Fruit fly (Drosophila melanogaster) whole organism, embryonic: ENCODE data around the gene RpS28a.

Source experiments
- Atf6 ChIP-seq: fragments of 200-800 bp; sonication (Bioruptor generic); IDR thresholded peaks from 2 replicates; pipeline ENCODE4 v1.3.6; 2022; ENCODE audit warnings: missing biosample characterization, missing genetic modification characterization
- CG13775 ChIP-seq: fragments of 200-800 bp; sonication (Bioruptor generic); optimal IDR thresholded peaks from 3 replicates; lab custom pipeline; 2017; ENCODE audit warnings: missing biosample characterization, mild to moderate bottlenecking, missing genetic modification characterization
- CG13894 ChIP-seq: fragments of 200-800 bp; sonication (Bioruptor generic); optimal IDR thresholded peaks from 3 replicates; lab custom pipeline; 2018; ENCODE audit warnings: missing biosample characterization, mild to moderate bottlenecking, missing genetic modification characterization, moderate library complexity
- CG14860 ChIP-seq: fragments of 200-800 bp; sonication (Bioruptor generic); IDR thresholded peaks from 3 replicates; pipeline ENCODE4 v1.3.6; 2022; ENCODE audit warnings: missing biosample characterization, missing genetic modification characterization; ENCODE audit not compliant: partially characterized antibody
- CG1603 ChIP-seq: fragments of 200-800 bp; sonication (Bioruptor generic); optimal IDR thresholded peaks from 2 replicates; lab custom pipeline; 2019; ENCODE audit warnings: missing biosample characterization, mild to moderate bottlenecking, missing genetic modification characterization, moderate library complexity
- CG16779 ChIP-seq: fragments of 200-800 bp; sonication (Bioruptor generic); IDR thresholded peaks from 2 replicates; pipeline ENCODE4 v1.3.6; 2022; ENCODE audit warnings: missing biosample characterization, missing genetic modification characterization
- CG17568 ChIP-seq: fragments of 200-800 bp; sonication (Bioruptor generic); optimal IDR thresholded peaks from 2 replicates; lab custom pipeline; 2018; ENCODE audit warnings: missing biosample characterization, mild to moderate bottlenecking, missing genetic modification characterization, moderate library complexity
- CG2116 ChIP-seq: fragments of 200-800 bp; sonication (Bioruptor generic); optimal IDR thresholded peaks from 3 replicates; lab custom pipeline; 2018; ENCODE audit warnings: missing biosample characterization, mild to moderate bottlenecking, missing genetic modification characterization
- CG2889 ChIP-seq: fragments of 200-800 bp; sonication (Bioruptor generic); IDR thresholded peaks from 3 replicates; pipeline ENCODE4 v1.3.6; 2022; ENCODE audit warnings: missing biosample characterization, missing genetic modification characterization
- CG3163 ChIP-seq: fragments of 200-800 bp; sonication (Bioruptor generic); optimal IDR thresholded peaks from 3 replicates; lab custom pipeline; 2016; ENCODE audit warnings: missing biosample characterization, missing genetic modification characterization
- CG32772 ChIP-seq: fragments of 200-800 bp; sonication (Bioruptor generic); IDR thresholded peaks from 2 replicates; pipeline ENCODE4 v1.3.6; 2022; ENCODE audit warnings: missing biosample characterization, missing genetic modification characterization
- CG3838 ChIP-seq: fragments of 200-800 bp; sonication (Bioruptor generic); optimal IDR thresholded peaks from 3 replicates; lab custom pipeline; 2016; ENCODE audit warnings: missing biosample characterization, missing genetic modification characterization
- CG6683 ChIP-seq: fragments of 200-800 bp; sonication (Bioruptor generic); optimal IDR thresholded peaks from 2 replicates; lab custom pipeline; 2017; ENCODE audit warnings: missing biosample characterization, mild to moderate bottlenecking, missing genetic modification characterization, missing genetic modification reagents
- CG6765 ChIP-seq: fragments of 200-800 bp; sonication (Bioruptor generic); optimal IDR thresholded peaks from 3 replicates; lab custom pipeline; 2017; ENCODE audit warnings: missing biosample characterization, mild to moderate bottlenecking, missing genetic modification characterization
- CG6813 ChIP-seq: fragments of 200-800 bp; sonication (Bioruptor generic); optimal IDR thresholded peaks from 2 replicates; lab custom pipeline; 2017; ENCODE audit warnings: missing biosample characterization, missing genetic modification characterization, mild to moderate bottlenecking, moderate library complexity, missing genetic modification reagents
- CG7372 ChIP-seq: fragments of 200-800 bp; sonication (Bioruptor generic); IDR thresholded peaks from 2 replicates; pipeline ENCODE4 v1.3.6; 2022; ENCODE audit warnings: missing biosample characterization, missing genetic modification characterization
- CG9817 ChIP-seq: fragments of 200-800 bp; sonication (Bioruptor generic); optimal IDR thresholded peaks from 2 replicates; lab custom pipeline; 2018; ENCODE audit warnings: missing biosample characterization, mild to moderate bottlenecking, missing genetic modification characterization, moderate library complexity
- Dip3 ChIP-seq: fragments of 200-800 bp; sonication (Bioruptor generic); optimal IDR thresholded peaks from 3 replicates; lab custom pipeline; 2016; ENCODE audit warnings: missing biosample characterization, missing genetic modification characterization
- Dp ChIP-seq: fragments of 200-800 bp; sonication (Bioruptor generic); optimal IDR thresholded peaks from 2 replicates; lab custom pipeline; 2018; ENCODE audit warnings: missing biosample characterization, mild to moderate bottlenecking, missing genetic modification characterization, moderate library complexity
- E2f2 ChIP-seq: fragments of 200-800 bp; sonication (Bioruptor generic); IDR thresholded peaks from 2 replicates; pipeline ENCODE4 v1.3.6; 2022; ENCODE audit warnings: missing biosample characterization, missing genetic modification characterization
- H2.0 ChIP-seq: fragments of 200-800 bp; sonication (Bioruptor generic); IDR thresholded peaks from 2 replicates; pipeline ENCODE4 v1.3.6; 2022; ENCODE audit warnings: missing biosample characterization, missing genetic modification characterization
- Hand ChIP-seq: fragments of 200-800 bp; sonication (Bioruptor generic); optimal IDR thresholded peaks from 2 replicates; lab custom pipeline; 2017; ENCODE audit warnings: mild to moderate bottlenecking, missing biosample characterization, missing genetic modification reagents, missing genetic modification characterization
- Hey ChIP-seq: fragments of 200-800 bp; sonication (Bioruptor generic); optimal IDR thresholded peaks from 3 replicates; lab custom pipeline; 2018; ENCODE audit warnings: missing biosample characterization, mild to moderate bottlenecking, missing genetic modification characterization
- MTF-1 ChIP-seq: fragments of 200-800 bp; sonication (Bioruptor generic); optimal IDR thresholded peaks from 2 replicates; lab custom pipeline; 2018; ENCODE audit warnings: missing biosample characterization, mild to moderate bottlenecking, missing genetic modification characterization, borderline replicate concordance
- Mad ChIP-seq: fragments of 200-800 bp; sonication (Bioruptor generic); optimal IDR thresholded peaks from 2 replicates; lab custom pipeline; 2016; ENCODE audit warnings: missing biosample characterization, missing genetic modification characterization
- Meics ChIP-seq: fragments of 200-800 bp; sonication (Bioruptor generic); optimal IDR thresholded peaks from 2 replicates; lab custom pipeline; 2017; ENCODE audit warnings: missing biosample characterization, mild to moderate bottlenecking, missing genetic modification characterization
- Mes4 ChIP-seq: fragments of 200-800 bp; sonication (Bioruptor generic); optimal IDR thresholded peaks from 2 replicates; lab custom pipeline; 2016; ENCODE audit warnings: missing biosample characterization, missing genetic modification characterization
- Myb ChIP-seq: fragments of 200-800 bp; sonication (Bioruptor generic); optimal IDR thresholded peaks from 2 replicates; lab custom pipeline; 2016; ENCODE audit warnings: missing biosample characterization, missing genetic modification characterization
- NFAT ChIP-seq: fragments of 200-800 bp; sonication (Bioruptor generic); IDR thresholded peaks from 2 replicates; pipeline ENCODE4 v1.3.6; 2022; ENCODE audit warnings: missing biosample characterization, missing genetic modification characterization
- Neu2 ChIP-seq: fragments of 200-800 bp; sonication (Bioruptor generic); optimal IDR thresholded peaks from 3 replicates; lab custom pipeline; 2016; ENCODE audit warnings: missing biosample characterization, missing genetic modification characterization, borderline replicate concordance
- Nf-YA ChIP-seq: fragments of 200-800 bp; sonication (Bioruptor generic); IDR thresholded peaks from 2 replicates; pipeline ENCODE4 v1.3.6; 2022; ENCODE audit warnings: missing biosample characterization, missing genetic modification characterization
- Pdp1 ChIP-seq, 2 experiments: fragments of 200-800 bp; sonication (Bioruptor generic); optimal IDR thresholded peaks; 3 replicates each; lab custom pipeline; 2016; ENCODE audit warnings: missing biosample characterization in 2 of 2, missing genetic modification characterization in 2 of 2, mild to moderate bottlenecking in 1 of 2, moderate library complexity in 1 of 2
- Ptx1 ChIP-seq: fragments of 200-800 bp; sonication (Bioruptor generic); IDR thresholded peaks from 2 replicates; pipeline ENCODE4 v1.3.6; 2022; ENCODE audit warnings: missing biosample characterization, missing genetic modification characterization
- Scr ChIP-seq: fragments of 200-800 bp; sonication (Bioruptor generic); IDR thresholded peaks from 2 replicates; pipeline ENCODE4 v1.3.6; 2022; ENCODE audit warnings: missing biosample characterization, missing genetic modification characterization; ENCODE audit not compliant: partially characterized antibody
- bigmax ChIP-seq: fragments of 200-800 bp; sonication (Bioruptor generic); optimal IDR thresholded peaks from 2 replicates; lab custom pipeline; 2018; ENCODE audit warnings: missing biosample characterization, mild to moderate bottlenecking, missing genetic modification characterization
- croc ChIP-seq: fragments of 200-800 bp; sonication (Bioruptor generic); conservative IDR thresholded peaks from 3 replicates; pipeline ENCODE4 v1.3.6; 2022; ENCODE audit warnings: missing biosample characterization, missing genetic modification characterization
- crp ChIP-seq, 2 experiments: fragments of 200-800 bp; sonication (Bioruptor generic); optimal IDR thresholded peaks; 2 replicates in 1 of 2; 3 replicates in 1 of 2; lab custom pipeline; 2017; ENCODE audit warnings: missing biosample characterization in 2 of 2, missing genetic modification characterization in 2 of 2, mild to moderate bottlenecking in 1 of 2, moderate library complexity in 1 of 2
- da ChIP-seq: fragments of 200-800 bp; sonication (Bioruptor generic); optimal IDR thresholded peaks from 2 replicates; lab custom pipeline; 2016; ENCODE audit warnings: missing biosample characterization, missing genetic modification characterization
- fd96Cb ChIP-seq: fragments of 200-800 bp; sonication (Bioruptor generic); optimal IDR thresholded peaks from 2 replicates; lab custom pipeline; 2018; ENCODE audit warnings: missing biosample characterization, mild to moderate bottlenecking, missing genetic modification characterization, moderate library complexity
- gem ChIP-seq: fragments of 200-800 bp; sonication (Bioruptor generic); optimal IDR thresholded peaks from 2 replicates; lab custom pipeline; 2019; ENCODE audit warnings: missing biosample characterization, mild to moderate bottlenecking, missing genetic modification characterization, moderate library complexity
- klu ChIP-seq: fragments of 200-800 bp; sonication (Bioruptor generic); IDR thresholded peaks from 2 replicates; pipeline ENCODE4 v1.3.6; 2022; ENCODE audit warnings: missing biosample characterization, missing genetic modification characterization
- nerfin-2 ChIP-seq: fragments of 200-800 bp; sonication (Bioruptor generic); IDR thresholded peaks from 2 replicates; pipeline ENCODE4 v1.3.6; 2022; ENCODE audit warnings: missing biosample characterization, missing genetic modification characterization; ENCODE audit not compliant: partially characterized antibody
- onecut ChIP-seq: fragments of 200-800 bp; sonication (Bioruptor generic); IDR thresholded peaks from 2 replicates; pipeline ENCODE4 v1.3.6; 2022; ENCODE audit warnings: missing biosample characterization, missing genetic modification characterization
- pita ChIP-seq: fragments of 200-800 bp; sonication (Bioruptor generic); optimal IDR thresholded peaks from 2 replicates; lab custom pipeline; 2017; ENCODE audit warnings: missing biosample characterization, mild to moderate bottlenecking, missing genetic modification characterization
- rib ChIP-seq: fragments of 200-800 bp; sonication (Bioruptor generic); IDR thresholded peaks from 2 replicates; pipeline ENCODE4 v1.3.6; 2022; ENCODE audit warnings: missing biosample characterization, missing genetic modification characterization
- row ChIP-seq: fragments of 200-800 bp; sonication (Bioruptor generic); IDR thresholded peaks from 3 replicates; pipeline ENCODE4 v1.3.6; 2022; ENCODE audit warnings: missing biosample characterization, missing genetic modification characterization
- salm ChIP-seq: fragments of 200-800 bp; sonication (Bioruptor generic); optimal IDR thresholded peaks from 2 replicates; lab custom pipeline; 2018; ENCODE audit warnings: missing biosample characterization, mild to moderate bottlenecking, missing genetic modification characterization
- sim ChIP-seq: fragments of 200-800 bp; sonication (Bioruptor generic); IDR thresholded peaks from 2 replicates; pipeline ENCODE4 v1.3.6; 2022; ENCODE audit warnings: missing biosample characterization, missing genetic modification characterization
- sima ChIP-seq: fragments of 200-800 bp; sonication (Bioruptor generic); optimal IDR thresholded peaks from 2 replicates; lab custom pipeline; 2016; ENCODE audit warnings: missing biosample characterization, missing genetic modification characterization
- tin ChIP-seq: fragments of 200-800 bp; sonication (Bioruptor generic); optimal IDR thresholded peaks from 3 replicates; lab custom pipeline; 2016; ENCODE audit warnings: missing biosample characterization, missing genetic modification characterization
- vfl ChIP-seq: fragments of 200-800 bp; sonication (Bioruptor generic); optimal IDR thresholded peaks from 2 replicates; lab custom pipeline; 2016; ENCODE audit warnings: missing biosample characterization, missing genetic modification characterization

RpS28a gene

dm6 chr3R:29993134-29993533 lies 29.3 kb downstream of the RpS28a start, which contains the start of gene Acph-1 (continued):
- TF ChIP-seq croc (GFP tag; lab: Robert Waterston, UW): no peak
- TF ChIP-seq Meics: no peak
- no peak for TF ChIP-seq Neu2 (GFP tag; lab: Kevin White, UChicago)
- no peak for TF ChIP-seq CG9817 (tag; lab: Kevin White, UChicago)
- TF ChIP-seq nerfin-2 (GFP tag; lab: Robert Waterston, UW): no peak; the same call in 1 of the 2 replicates
- no peak for TF ChIP-seq Myb (GFP tag; lab: Kevin White, UChicago)
- TF ChIP-seq salm (tag; lab: Kevin White, UChicago): no peak
- TF ChIP-seq E2f2 (GFP tag; lab: Robert Waterston, UW): peak; percentile 86
- TF ChIP-seq gem (tag; lab: Kevin White, UChicago): no peak
- no peak for TF ChIP-seq Hand (GFP tag; lab: Kevin White, UChicago)
- TF ChIP-seq Atf6: no peak
- no peak for TF ChIP-seq da (GFP tag; lab: Kevin White, UChicago)
- no peak for TF ChIP-seq CG13775
- TF ChIP-seq sima (GFP tag; lab: Kevin White, UChicago): no peak
- peak; percentile 82 for TF ChIP-seq Dp (GFP tag; lab: Kevin White, UChicago)
- TF ChIP-seq pita: no peak
- no peak for TF ChIP-seq CG16779 (GFP tag; lab: Robert Waterston, UW)
- no peak for TF ChIP-seq CG6683 (GFP tag; lab: Kevin White, UChicago)
- TF ChIP-seq Mad (GFP tag; lab: Kevin White, UChicago): no peak
- no peak for TF ChIP-seq fd96Cb (tag; lab: Kevin White, UChicago)
- peak in 1 of 2 experiments; percentile 52 for TF ChIP-seq Pdp1 (GFP tag; optimal IDR thresholded peaks at IDR 0.05; lab: Kevin White, UChicago)
- no peak for TF ChIP-seq vfl (GFP tag; lab: Kevin White, UChicago)
- TF ChIP-seq Scr: no peak
- no peak for TF ChIP-seq tin (GFP tag; lab: Kevin White, UChicago)
- TF ChIP-seq CG32772: no peak
- TF ChIP-seq CG6765 (GFP tag; lab: Kevin White, UChicago): peak; percentile 9
- TF ChIP-seq CG6813 (GFP tag; lab: Kevin White, UChicago): no peak
- TF ChIP-seq CG2116: peak; percentile 98
- no peak for TF ChIP-seq Nf-YA (GFP tag; lab: Robert Waterston, UW)
- no peak for TF ChIP-seq CG2889 (GFP tag; lab: Robert Waterston, UW)
- no peak for TF ChIP-seq CG14860
- no peak for TF ChIP-seq CG3838 (GFP tag; lab: Kevin White, UChicago)
- TF ChIP-seq Hey (tag; lab: Kevin White, UChicago): no peak
- TF ChIP-seq CG7372 (GFP tag; lab: Robert Waterston, UW): no peak
- TF ChIP-seq Dip3 (GFP tag; lab: Kevin White, UChicago): no peak
- TF ChIP-seq bigmax: peak; percentile 32
- TF ChIP-seq CG1603 (tag; lab: Kevin White, UChicago): no peak
- TF ChIP-seq CG17568 (GFP tag; lab: Kevin White, UChicago): no peak
- peak; percentile 55 for TF ChIP-seq CG13894 (tag; lab: Kevin White, UChicago)
- TF ChIP-seq H2.0 (GFP tag; lab: Robert Waterston, UW): no peak
- no peak for TF ChIP-seq Ptx1 (GFP tag; lab: Robert Waterston, UW)
- TF ChIP-seq CG3163 (GFP tag; lab: Kevin White, UChicago): no peak
- no peak for TF ChIP-seq Mes4 (GFP tag; lab: Kevin White, UChicago)
- TF ChIP-seq NFAT (GFP tag; lab: Robert Waterston, UW): no peak
- TF ChIP-seq klu: no peak
- no peak for TF ChIP-seq onecut (GFP tag; lab: Robert Waterston, UW)
- TF ChIP-seq row (GFP tag; lab: Robert Waterston, UW): no peak
- no peak for TF ChIP-seq sim
- TF ChIP-seq crp (GFP tag; optimal IDR thresholded peaks at IDR 0.05; lab: Kevin White, UChicago): peak in 1 of 2 experiments; percentile 21
- no peak for TF ChIP-seq MTF-1 (GFP tag; lab: Kevin White, UChicago)
- TF ChIP-seq rib: no peak
